Worm (Caenorhabditis elegans) whole organism, L4 larva: ENCODE data around the gene acdh-13.

Source experiments
- F10B5.3 ChIP-seq: sonication (generic microtip); optimal IDR thresholded peaks from 2 replicates; lab custom pipeline; 2016; ENCODE audit warnings: mild to moderate bottlenecking, missing genetic modification characterization, missing compliant biosample characterization
- F26F4.8 ChIP-seq: fragments of 200-800 bp; sonication (Bioruptor generic); conservative IDR thresholded peaks from 2 replicates; pipeline ENCODE4 v1.3.6; 2022; ENCODE audit warnings: missing genetic modification characterization, missing compliant biosample characterization
- F49E8.2 ChIP-seq: sonication (generic microtip); optimal IDR thresholded peaks from 2 replicates; lab custom pipeline; 2016; ENCODE audit warnings: missing compliant biosample characterization, mild to moderate bottlenecking, missing genetic modification characterization, borderline replicate concordance
- Y48G9A.11 ChIP-seq: fragments of 200-800 bp; sonication (Bioruptor generic); IDR thresholded peaks from 2 replicates; pipeline ENCODE4 v1.3.6; 2022; ENCODE audit warnings: missing genetic modification reagents, missing genetic modification characterization, missing compliant biosample characterization
- ZK337.2 ChIP-seq: fragments of 200-800 bp; sonication (Bioruptor generic); IDR thresholded peaks from 2 replicates; pipeline ENCODE4 v1.3.6; 2022; ENCODE audit warnings: missing genetic modification reagents, missing genetic modification characterization, missing compliant biosample characterization
- daf-12 ChIP-seq: fragments of 150-350 bp; optimal IDR thresholded peaks from 2 replicates; lab custom pipeline; 2014; ENCODE audit warnings: missing biosample characterization, missing genetic modification reagents, missing genetic modification characterization
- dmd-9 ChIP-seq: fragments of 200-800 bp; sonication (Bioruptor generic); IDR thresholded peaks from 2 replicates; pipeline ENCODE4 v1.3.6; 2022; ENCODE audit warnings: missing genetic modification reagents, missing genetic modification characterization, missing compliant biosample characterization
- hlh-11 ChIP-seq: fragments of 200-800 bp; sonication (Bioruptor generic); optimal IDR thresholded peaks from 2 replicates; lab custom pipeline; 2018; ENCODE audit warnings: mild to moderate bottlenecking, missing genetic modification characterization, missing compliant biosample characterization
- hmg-1.1 ChIP-seq: fragments of 200-800 bp; sonication (Bioruptor generic); IDR thresholded peaks from 2 replicates; pipeline ENCODE4 v1.3.6; 2022; ENCODE audit warnings: missing genetic modification reagents, missing genetic modification characterization, missing compliant biosample characterization
- lsy-2 ChIP-seq, 2 experiments: fragments of 150-350 bp in 1 of 2; sonication (generic microtip) in 1 of 2; optimal IDR thresholded peaks; 2 replicates each; lab custom pipeline; 2014 to 2017; ENCODE audit warnings: missing biosample characterization in 2 of 2, missing genetic modification characterization in 2 of 2
- madf-5 ChIP-seq, 2 experiments: fragments of 200-800 bp; sonication (Bioruptor generic); IDR thresholded peaks; 2 replicates each; pipeline ENCODE4 v1.3.6; 2022; ENCODE audit warnings: missing compliant biosample characterization in 2 of 2, missing genetic modification characterization in 2 of 2
- nhr-237 ChIP-seq: sonication (generic microtip); optimal IDR thresholded peaks from 2 replicates; lab custom pipeline; 2017; ENCODE audit warnings: missing biosample characterization, missing genetic modification characterization
- spr-3 ChIP-seq: fragments of 200-800 bp; sonication (Bioruptor generic); optimal IDR thresholded peaks from 2 replicates; lab custom pipeline; 2018; ENCODE audit warnings: mild to moderate bottlenecking, missing genetic modification characterization, missing compliant biosample characterization
- ztf-11 ChIP-seq: fragments of 150-350 bp; optimal IDR thresholded peaks from 2 replicates; lab custom pipeline; 2014; ENCODE audit warnings: missing biosample characterization, missing genetic modification characterization

ce11 chrIV:8463069-8463468 is 35.6 kb downstream of the acdh-13 start:
- TF ChIP-seq hlh-11 (tag; lab: Kevin White, UChicago) (peak; percentile 24), nhr-237 (tag; lab: Kevin White, UChicago) (no peak), F10B5.3 (tag; lab: Kevin White, UChicago) (no peak), ZK337.2 (GFP tag; lab: Robert Waterston, UW) (no peak), lsy-2 (tag; optimal IDR thresholded peaks at IDR 0.05; lab: Kevin White, UChicago) (no peak), daf-12 (tag; lab: Kevin White, UChicago) (no peak), ztf-11 (tag; lab: Kevin White, UChicago) (no peak), dmd-9 (GFP tag; lab: Robert Waterston, UW) (no peak), spr-3 (GFP tag; lab: Kevin White, UChicago) (no peak), Y48G9A.11 (GFP tag; lab: Robert Waterston, UW) (no peak), madf-5 (GFP tag; IDR thresholded peaks at IDR 0.05; lab: Robert Waterston, UW) (no peak), F49E8.2 (no peak), hmg-1.1 (no peak), F26F4.8 (GFP tag; lab: Robert Waterston, UW) (no peak)
